Worm (Caenorhabditis elegans): ENCODE data around the gene rde-1.
"Not testable (repeated sequence)": the region's sequence is repeated elsewhere in the genome, so short reads cannot be mapped to it uniquely, and the experiment has no call there.

rde-1 gene

DNA sequence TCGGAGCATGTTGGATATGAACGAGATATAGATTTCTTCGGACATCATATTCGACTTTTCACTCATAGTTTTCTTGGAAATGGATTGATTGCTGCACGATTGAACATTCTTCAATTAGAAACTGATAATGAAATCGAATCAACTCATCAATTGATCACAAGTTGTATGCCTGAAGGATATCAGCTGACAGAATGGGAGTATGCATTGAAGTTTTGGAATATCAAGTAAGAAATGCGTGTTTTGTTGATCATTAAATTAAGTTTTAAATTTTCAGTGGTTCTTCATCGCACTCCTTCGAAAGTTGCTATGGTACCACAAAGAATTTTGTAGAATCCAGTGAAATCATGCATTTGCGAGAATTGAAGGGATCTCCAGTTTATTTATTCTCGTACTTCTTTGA is 14.9 kb upstream of the rde-1 start:
- TF ChIP-seq F13H6.1 (tag; optimal IDR thresholded peaks at IDR 0.05) (no peak), unc-55 (GFP tag; optimal IDR thresholded peaks at IDR 0.05) (no peak), unc-86 (tag; optimal IDR thresholded peaks at IDR 0.05) (no peak), ceh-45 (GFP tag; IDR thresholded peaks at IDR 0.05) (no peak), dve-1 (tag; optimal IDR thresholded peaks at IDR 0.05) (no peak), tbx-2 (tag; optimal IDR thresholded peaks at IDR 0.05) (no peak), odd-2 (tag; optimal IDR thresholded peaks at IDR 0.05) (no peak), zip-5 (tag; optimal IDR thresholded peaks at IDR 0.05) (no peak), pros-1 (tag; optimal IDR thresholded peaks at IDR 0.05) (no peak), pag-3 (tag; optimal IDR thresholded peaks at IDR 0.05; ENCODE audit: borderline replicate concordance) (no peak), ets-4 (tag; optimal IDR thresholded peaks at IDR 0.05) (no peak)

DNA sequence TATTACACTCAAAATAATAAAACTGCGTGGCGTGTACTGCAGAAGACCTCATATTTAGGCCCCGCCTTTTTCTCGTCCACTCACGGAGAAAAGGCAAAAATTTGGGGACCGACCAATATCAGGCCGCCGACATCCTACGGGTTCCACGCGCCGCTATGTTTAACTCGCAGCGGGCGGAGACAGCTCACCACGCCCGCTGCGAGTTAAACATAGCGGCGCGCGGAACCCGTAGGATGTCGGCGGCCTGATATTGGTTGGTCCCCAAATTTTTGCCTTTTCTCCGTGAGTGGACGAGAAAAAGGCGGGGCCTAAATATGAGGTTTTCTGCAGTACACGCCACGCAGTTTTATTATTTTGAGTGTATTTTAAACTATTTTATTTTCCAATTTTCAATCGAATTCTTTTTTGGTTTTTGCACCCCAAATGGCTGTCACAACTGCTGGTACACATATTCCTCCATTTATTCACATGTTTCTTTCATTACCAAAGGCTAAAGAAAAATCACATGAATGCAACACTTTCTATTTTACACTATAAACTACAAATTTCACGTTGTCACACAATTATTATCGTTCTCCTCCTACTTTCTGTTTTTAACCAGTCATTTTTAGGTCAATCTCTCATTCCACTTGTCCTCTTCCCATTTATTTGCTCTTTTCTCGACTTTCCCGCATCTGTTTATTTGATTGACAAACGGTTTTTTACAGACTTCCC is 12.8 kb upstream of the rde-1 start, which contains the start of gene uda-1:
Gene uda-1, plus strand, starts transcription at position 708 of the 714 bp plus-strand sequence.
- not testable (repeated sequence) for TF ChIP-seq unc-42 (tag; optimal IDR thresholded peaks at IDR 0.05); fkh-10 (GFP tag; optimal IDR thresholded peaks at IDR 0.05); pha-2 (tag; optimal IDR thresholded peaks at IDR 0.05)

DNA sequence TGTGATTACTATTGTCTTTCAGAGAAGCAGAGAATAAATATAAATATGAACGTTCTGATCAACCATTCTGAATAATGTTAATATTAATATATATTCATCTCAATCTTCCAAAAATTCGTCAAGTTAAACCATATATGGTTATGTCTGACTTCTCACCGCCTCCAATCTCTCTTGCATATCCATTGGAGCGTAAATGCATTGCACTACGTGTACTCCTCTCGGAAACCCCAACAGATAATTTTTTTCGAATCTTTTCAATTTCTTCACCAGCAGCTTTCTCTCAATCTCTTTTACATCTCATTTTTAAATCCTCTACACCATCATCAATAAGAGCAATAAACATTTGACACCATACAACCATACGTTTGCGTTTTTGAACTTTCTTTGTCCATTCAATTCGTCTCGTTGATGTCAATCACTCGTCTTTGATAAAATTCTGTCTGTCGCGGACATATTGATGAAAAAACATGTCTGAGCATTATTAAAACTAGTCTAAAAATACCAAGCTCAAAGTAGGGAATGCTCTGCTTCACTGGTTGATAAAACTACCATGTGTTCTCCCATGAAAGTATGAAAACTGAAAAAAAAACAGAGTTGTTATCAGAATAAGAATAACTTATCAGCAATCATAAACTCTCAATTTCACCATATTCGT is 12.0 kb upstream of the rde-1 start:
- TF ChIP-seq C38D4.7 (GFP tag; optimal IDR thresholded peaks at IDR 0.05) (no peak), ztf-16 (tag; optimal IDR thresholded peaks at IDR 0.05) (no peak), unc-55 (GFP tag; optimal IDR thresholded peaks at IDR 0.05) (peak; percentile 20), F13H6.1 (tag; optimal IDR thresholded peaks at IDR 0.05) (no peak), hlh-15 (tag; optimal IDR thresholded peaks at IDR 0.05) (no peak), npax-4 (tag; optimal IDR thresholded peaks at IDR 0.05) (no peak), ceh-45 (GFP tag; IDR thresholded peaks at IDR 0.05) (no peak), fkh-10 (GFP tag; optimal IDR thresholded peaks at IDR 0.05) (no peak), sox-4 (tag; optimal IDR thresholded peaks at IDR 0.05) (no peak), K02D7.2 (tag; optimal IDR thresholded peaks at IDR 0.05) (no peak), ceh-18 (tag; optimal IDR thresholded peaks at IDR 0.05) (peak; percentile 18), pax-1 (tag; optimal IDR thresholded peaks at IDR 0.05) (peak; percentile 20), nfya-1 (tag; optimal IDR thresholded peaks at IDR 0.05) (peak; percentile 34), hlh-8 (tag; optimal IDR thresholded peaks at IDR 0.05) (no peak), pqm-1 (tag; optimal IDR thresholded peaks at IDR 0.05) (no peak)

DNA sequence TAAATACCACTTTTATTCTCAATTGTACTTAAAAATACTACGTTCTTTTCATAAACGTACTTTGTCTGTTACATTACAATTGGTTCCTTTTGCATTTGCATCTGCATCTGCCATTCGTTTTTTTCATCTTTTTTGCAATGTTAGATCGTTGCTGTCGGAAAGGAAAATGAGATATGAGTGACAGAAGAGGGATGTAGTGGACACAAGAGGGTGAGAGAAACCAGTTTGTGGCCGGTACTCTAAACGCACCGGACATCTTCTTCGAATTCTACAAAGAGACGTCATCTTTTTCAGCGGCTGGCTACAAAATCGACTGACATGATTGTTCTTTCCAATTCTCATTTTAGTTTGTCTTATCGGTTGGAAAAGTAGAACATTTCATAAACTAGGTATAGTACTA is 11.3 kb upstream of the rde-1 start:
- TF ChIP-seq ceh-24 (tag; optimal IDR thresholded peaks at IDR 0.05) (no peak), pros-1 (tag; optimal IDR thresholded peaks at IDR 0.05) (no peak), pha-2 (tag; optimal IDR thresholded peaks at IDR 0.05) (no peak), ama-1 (optimal IDR thresholded peaks at IDR 0.05) (no peak), ztf-16 (tag; optimal IDR thresholded peaks at IDR 0.05) (no peak), pqm-1 (tag; optimal IDR thresholded peaks at IDR 0.05) (no peak), ceh-45 (GFP tag; IDR thresholded peaks at IDR 0.05) (no peak)

DNA sequence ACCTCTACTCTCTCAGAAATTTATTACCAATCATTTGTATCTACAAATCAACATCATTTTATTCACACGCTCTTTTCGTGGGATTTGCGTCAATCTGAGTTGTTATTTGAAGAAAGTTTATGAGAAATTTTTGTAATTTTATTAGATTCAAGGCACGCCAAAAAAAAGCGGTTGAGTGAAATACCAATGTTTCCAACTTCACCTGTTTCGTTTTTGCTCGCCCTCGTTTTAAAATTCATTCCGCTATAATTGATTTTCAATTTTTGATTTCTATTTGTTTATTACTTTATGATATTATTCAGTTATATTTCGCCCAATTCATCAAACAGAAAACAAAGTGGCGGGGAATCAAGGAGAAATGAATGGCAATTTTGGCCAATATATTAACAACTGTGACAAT is 9.3 kb upstream of the rde-1 start, which contains the start of gene K08H10.10:
Gene K08H10.10, plus strand, starts transcription at position 301 of the 400 bp plus-strand sequence.
- TF ChIP-seq odd-2 (tag; optimal IDR thresholded peaks at IDR 0.05): no peak

DNA sequence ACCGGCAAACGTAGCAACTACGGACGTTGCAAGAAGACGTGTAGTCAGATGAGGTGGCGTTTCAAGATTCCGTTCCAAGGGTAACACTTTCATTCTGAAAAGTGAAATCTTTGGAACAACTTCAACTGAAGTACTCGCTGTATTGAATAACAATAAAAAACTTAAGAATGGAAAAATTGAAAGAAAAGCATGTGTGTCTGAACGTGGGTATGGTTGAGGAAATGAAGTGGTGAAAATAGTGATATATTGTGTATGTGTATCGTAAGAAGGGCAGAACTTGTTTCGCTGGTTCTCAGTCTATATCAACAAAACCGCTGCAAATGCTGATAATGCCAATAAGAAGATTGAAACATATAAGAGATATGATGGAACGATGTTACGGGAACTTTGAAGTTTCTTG is 4.3 kb upstream of the rde-1 start, which contains the start of gene K08H10.6:
Gene K08H10.6, minus strand, starts transcription at position 101 of the 400 bp plus-strand sequence.
- TF ChIP-seq Y22D7AL.16 (tag; optimal IDR thresholded peaks at IDR 0.05): no peak

DNA sequence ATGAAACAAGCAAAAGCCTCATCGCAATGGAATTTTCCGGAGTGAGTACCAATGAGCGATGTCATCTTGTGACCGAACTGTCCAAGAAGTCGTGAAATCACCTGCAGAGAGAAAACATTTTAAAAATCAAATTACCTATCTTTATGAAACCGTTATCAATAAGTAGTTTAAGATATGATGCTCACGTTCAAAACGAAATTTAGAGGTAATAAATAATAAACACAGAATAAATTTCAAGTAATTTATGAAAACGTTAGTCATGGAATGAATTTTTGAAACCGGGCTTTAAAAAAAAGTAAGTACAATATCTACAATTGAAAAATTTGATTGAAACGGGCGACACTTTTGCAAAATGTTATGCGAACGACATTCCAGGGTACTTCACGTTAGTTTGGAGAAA is 3.8 kb downstream of the rde-1 start, which contains the start of gene C27H6.8:
Gene C27H6.8, minus strand, starts transcription at position 101 of the 400 bp plus-strand sequence.
- TF ChIP-seq npax-4 (tag; optimal IDR thresholded peaks at IDR 0.05) (no peak), ceh-19 (GFP tag; optimal IDR thresholded peaks at IDR 0.05) (no peak), sox-4 (tag; optimal IDR thresholded peaks at IDR 0.05) (no peak), madf-2 (tag; optimal IDR thresholded peaks at IDR 0.05) (no peak), ceh-45 (GFP tag; IDR thresholded peaks at IDR 0.05) (no peak), pqm-1 (tag; optimal IDR thresholded peaks at IDR 0.05) (no peak), hlh-8 (tag; optimal IDR thresholded peaks at IDR 0.05) (no peak), ahr-1 (tag; optimal IDR thresholded peaks at IDR 0.05) (no peak), K09A11.1 (tag; optimal IDR thresholded peaks at IDR 0.05; ENCODE audit: insufficient read depth) (no peak), unc-86 (tag; optimal IDR thresholded peaks at IDR 0.05) (no peak), ceh-34 (tag; optimal IDR thresholded peaks at IDR 0.05) (no peak), fax-1 (tag; optimal IDR thresholded peaks at IDR 0.05) (no peak), pax-1 (tag; optimal IDR thresholded peaks at IDR 0.05) (no peak), ceh-6 (GFP tag; optimal IDR thresholded peaks at IDR 0.05) (no peak), Y22D7AL.16 (tag; optimal IDR thresholded peaks at IDR 0.05) (no peak), rnt-1 (tag; optimal IDR thresholded peaks at IDR 0.05) (no peak), pha-4 (tag; optimal IDR thresholded peaks at IDR 0.05) (no peak), fkh-10 (GFP tag; optimal IDR thresholded peaks at IDR 0.05) (no peak)
